Fruit fly (Drosophila melanogaster) whole organism, embryonic: ENCODE results near the gene vkg.
A peak's percentile ranks its signal among the peaks of the same experiment; 100 is the strongest.

Source experiments
- Antp ChIP-seq: fragments of 200-800 bp; sonication (Bioruptor generic); optimal IDR thresholded peaks from 3 replicates; lab custom pipeline; 2016; ENCODE audit warnings: missing biosample characterization, missing genetic modification characterization
- Atf6 ChIP-seq: fragments of 200-800 bp; sonication (Bioruptor generic); IDR thresholded peaks from 2 replicates; pipeline ENCODE4 v1.3.6; 2022; ENCODE audit warnings: missing biosample characterization, missing genetic modification characterization
- CG10366 ChIP-seq: fragments of 200-800 bp; sonication (Bioruptor generic); IDR thresholded peaks from 2 replicates; pipeline ENCODE4 v1.3.6; 2022; ENCODE audit warnings: missing biosample characterization, missing genetic modification characterization
- CG10431 ChIP-seq: fragments of 200-800 bp; sonication (Bioruptor generic); optimal IDR thresholded peaks from 3 replicates; lab custom pipeline; 2018; ENCODE audit warnings: missing biosample characterization, mild to moderate bottlenecking, missing genetic modification characterization
- CG10654 ChIP-seq: fragments of 200-800 bp; sonication (Bioruptor generic); optimal IDR thresholded peaks from 2 replicates; lab custom pipeline; 2016; ENCODE audit warnings: missing biosample characterization, missing genetic modification characterization
- CG11456 ChIP-seq: fragments of 200-800 bp; sonication (Bioruptor generic); IDR thresholded peaks from 3 replicates; pipeline ENCODE4 v1.3.6; 2022; ENCODE audit warnings: missing biosample characterization, missing genetic modification characterization
- CG13775 ChIP-seq: fragments of 200-800 bp; sonication (Bioruptor generic); optimal IDR thresholded peaks from 3 replicates; lab custom pipeline; 2017; ENCODE audit warnings: missing biosample characterization, mild to moderate bottlenecking, missing genetic modification characterization
- CG15073 ChIP-seq: fragments of 200-800 bp; sonication (Bioruptor generic); optimal IDR thresholded peaks from 2 replicates; lab custom pipeline; 2016; ENCODE audit warnings: missing biosample characterization, missing genetic modification characterization
- CG1647 ChIP-seq: fragments of 200-800 bp; sonication (Bioruptor generic); optimal IDR thresholded peaks from 3 replicates; lab custom pipeline; 2016; ENCODE audit warnings: missing biosample characterization, missing genetic modification characterization
- CG16779 ChIP-seq: fragments of 200-800 bp; sonication (Bioruptor generic); IDR thresholded peaks from 2 replicates; pipeline ENCODE4 v1.3.6; 2022; ENCODE audit warnings: missing biosample characterization, missing genetic modification characterization
- CG16813 ChIP-seq: fragments of 200-800 bp; sonication (Bioruptor generic); IDR thresholded peaks from 3 replicates; pipeline ENCODE4 v1.3.6; 2022; ENCODE audit warnings: missing biosample characterization, missing genetic modification characterization; ENCODE audit not compliant: partially characterized antibody
- CG17186 ChIP-seq: fragments of 200-800 bp; sonication (Bioruptor generic); optimal IDR thresholded peaks from 3 replicates; lab custom pipeline; 2017; ENCODE audit warnings: missing biosample characterization, missing genetic modification reagents, missing genetic modification characterization
- CG31365 ChIP-seq: fragments of 200-800 bp; sonication (Bioruptor generic); optimal IDR thresholded peaks from 2 replicates; lab custom pipeline; 2018; ENCODE audit warnings: missing biosample characterization, mild to moderate bottlenecking, missing genetic modification characterization
- CG33557 ChIP-seq: fragments of 200-800 bp; sonication (Bioruptor generic); optimal IDR thresholded peaks from 2 replicates; lab custom pipeline; 2019; ENCODE audit warnings: missing biosample characterization, mild to moderate bottlenecking, missing genetic modification characterization, moderate library complexity
- CG34224 ChIP-seq: fragments of 200-800 bp; sonication (Bioruptor generic); IDR thresholded peaks from 3 replicates; pipeline ENCODE4 v1.3.6; 2022; ENCODE audit warnings: missing biosample characterization, missing genetic modification characterization; ENCODE audit not compliant: partially characterized antibody
- CG7372 ChIP-seq: fragments of 200-800 bp; sonication (Bioruptor generic); IDR thresholded peaks from 2 replicates; pipeline ENCODE4 v1.3.6; 2022; ENCODE audit warnings: missing biosample characterization, missing genetic modification characterization
- CG7987 ChIP-seq: fragments of 200-800 bp; sonication (Bioruptor generic); optimal IDR thresholded peaks from 2 replicates; lab custom pipeline; 2018; ENCODE audit warnings: missing biosample characterization, mild to moderate bottlenecking, missing genetic modification characterization, moderate library complexity
- Dll ChIP-seq: fragments of 200-800 bp; sonication (Bioruptor generic); IDR thresholded peaks from 4 replicates; pipeline ENCODE4 v1.3.6; 2022; ENCODE audit warnings: missing biosample characterization, missing genetic modification characterization; ENCODE audit not compliant: partially characterized antibody
- Dref ChIP-seq: fragments of 200-800 bp; sonication (Bioruptor generic); IDR thresholded peaks from 2 replicates; pipeline ENCODE4 v1.3.6; 2022; ENCODE audit warnings: missing biosample characterization, missing genetic modification characterization
- Fer2 ChIP-seq: fragments of 200-800 bp; sonication (Bioruptor generic); optimal IDR thresholded peaks from 2 replicates; lab custom pipeline; 2018; ENCODE audit warnings: missing biosample characterization, mild to moderate bottlenecking, missing genetic modification characterization, moderate library complexity
- Nf-YC ChIP-seq: fragments of 200-800 bp; optimal IDR thresholded peaks from 3 replicates; lab custom pipeline; 2019; ENCODE audit warnings: missing biosample characterization, mild to moderate bottlenecking, missing genetic modification characterization, moderate library complexity
- Oaz ChIP-seq: fragments of 200-800 bp; sonication (Bioruptor generic); IDR thresholded peaks from 2 replicates; pipeline ENCODE4 v1.3.6; 2022; ENCODE audit warnings: missing biosample characterization, missing genetic modification characterization
- Ravus ChIP-seq: fragments of 200-800 bp; sonication (Bioruptor generic); IDR thresholded peaks from 2 replicates; pipeline ENCODE4 v1.3.6; 2022; ENCODE audit warnings: missing biosample characterization, missing genetic modification characterization
- Xrp1 ChIP-seq: fragments of 200-800 bp; sonication (Bioruptor generic); IDR thresholded peaks from 2 replicates; pipeline ENCODE4 v1.3.6; 2022; ENCODE audit warnings: missing biosample characterization, missing genetic modification characterization
- az2 ChIP-seq: fragments of 200-800 bp; sonication (Bioruptor generic); optimal IDR thresholded peaks from 3 replicates; lab custom pipeline; 2016; ENCODE audit warnings: missing biosample characterization, missing genetic modification characterization
- chn ChIP-seq: fragments of 200-800 bp; sonication (Bioruptor generic); optimal IDR thresholded peaks from 2 replicates; lab custom pipeline; 2016; ENCODE audit warnings: missing biosample characterization, missing genetic modification characterization
- ci ChIP-seq: fragments of 200-800 bp; sonication (Bioruptor generic); IDR thresholded peaks from 3 replicates; pipeline ENCODE4 v1.3.6; 2022; ENCODE audit warnings: missing biosample characterization, missing genetic modification characterization
- crol ChIP-seq: fragments of 200-800 bp; sonication (Bioruptor generic); IDR thresholded peaks from 2 replicates; pipeline ENCODE4 v1.3.6; 2022; ENCODE audit warnings: missing biosample characterization, missing genetic modification characterization
- dm ChIP-seq: fragments of 200-800 bp; sonication (Bioruptor generic); optimal IDR thresholded peaks from 3 replicates; lab custom pipeline; 2016; ENCODE audit warnings: missing biosample characterization, missing genetic modification characterization
- dpn ChIP-seq, 2 experiments: fragments of 200-800 bp; sonication (Bioruptor generic); optimal IDR thresholded peaks; 3 replicates each; lab custom pipeline; 2016; ENCODE audit warnings: missing biosample characterization in 2 of 2, missing genetic modification characterization in 2 of 2
- emc ChIP-seq: fragments of 200-800 bp; sonication (Bioruptor generic); optimal IDR thresholded peaks from 2 replicates; lab custom pipeline; 2016; ENCODE audit warnings: missing biosample characterization, missing genetic modification characterization
- ems ChIP-seq: fragments of 200-800 bp; sonication (Bioruptor generic); optimal IDR thresholded peaks from 3 replicates; lab custom pipeline; 2016; ENCODE audit warnings: missing biosample characterization, missing genetic modification characterization
- esg ChIP-seq: fragments of 200-800 bp; sonication (Bioruptor generic); conservative IDR thresholded peaks from 2 replicates; pipeline ENCODE4 v1.3.6; 2022; ENCODE audit warnings: missing biosample characterization, missing genetic modification characterization
- exex ChIP-seq: fragments of 200-800 bp; sonication (Bioruptor generic); optimal IDR thresholded peaks from 4 replicates; lab custom pipeline; 2018; ENCODE audit warnings: missing biosample characterization, mild to moderate bottlenecking, missing genetic modification characterization, moderate library complexity
- gsb ChIP-seq: fragments of 200-800 bp; sonication (Bioruptor generic); IDR thresholded peaks from 2 replicates; pipeline ENCODE4 v1.3.6; 2022; ENCODE audit warnings: missing biosample characterization, missing genetic modification characterization
- hb ChIP-seq: fragments of 200-800 bp; sonication (Bioruptor generic); IDR thresholded peaks from 3 replicates; pipeline ENCODE4 v1.3.6; 2022; ENCODE audit warnings: missing biosample characterization, missing genetic modification characterization; ENCODE audit not compliant: partially characterized antibody
- hkb ChIP-seq, 2 experiments: fragments of 200-800 bp in 1 of 2; fragments of >200 bp in 1 of 2; sonication (Bioruptor generic) in 1 of 2; IDR thresholded peaks in 1 of 2; optimal IDR thresholded peaks in 1 of 2; 2 replicates each; pipeline versions ENCODE4 v1.3.6 to Lab custom; 2017 to 2022; ENCODE audit warnings: missing biosample characterization in 1 of 2, missing genetic modification characterization in 1 of 2
- kni ChIP-seq: fragments of 200-800 bp; sonication (Bioruptor generic); optimal IDR thresholded peaks from 3 replicates; lab custom pipeline; 2017; ENCODE audit warnings: mild to moderate bottlenecking, missing biosample characterization, missing genetic modification reagents, missing genetic modification characterization
- knrl ChIP-seq: fragments of 200-800 bp; sonication (Bioruptor generic); IDR thresholded peaks from 3 replicates; pipeline ENCODE4 v1.3.6; 2022; ENCODE audit warnings: missing biosample characterization, missing genetic modification characterization; ENCODE audit not compliant: partially characterized antibody
- nerfin-2 ChIP-seq: fragments of 200-800 bp; sonication (Bioruptor generic); IDR thresholded peaks from 2 replicates; pipeline ENCODE4 v1.3.6; 2022; ENCODE audit warnings: missing biosample characterization, missing genetic modification characterization; ENCODE audit not compliant: partially characterized antibody
- odd ChIP-seq: fragments of 200-800 bp; sonication (Bioruptor generic); optimal IDR thresholded peaks from 2 replicates; lab custom pipeline; 2017; ENCODE audit warnings: missing biosample characterization, mild to moderate bottlenecking, missing genetic modification characterization
- sim ChIP-seq: fragments of 200-800 bp; sonication (Bioruptor generic); IDR thresholded peaks from 2 replicates; pipeline ENCODE4 v1.3.6; 2022; ENCODE audit warnings: missing biosample characterization, missing genetic modification characterization
- sima ChIP-seq: fragments of 200-800 bp; sonication (Bioruptor generic); optimal IDR thresholded peaks from 2 replicates; lab custom pipeline; 2016; ENCODE audit warnings: missing biosample characterization, missing genetic modification characterization
- slbo ChIP-seq: fragments of 200-800 bp; sonication (Bioruptor generic); IDR thresholded peaks from 2 replicates; pipeline ENCODE4 v1.3.6; 2022; ENCODE audit warnings: missing biosample characterization, missing genetic modification characterization
- sr ChIP-seq: fragments of 200-800 bp; sonication (Bioruptor generic); IDR thresholded peaks from 3 replicates; pipeline ENCODE4 v1.3.6; 2022; ENCODE audit warnings: missing biosample characterization, missing genetic modification characterization
- ssp ChIP-seq: fragments of 200-800 bp; sonication (Bioruptor generic); IDR thresholded peaks from 2 replicates; pipeline ENCODE4 v1.3.6; 2022; ENCODE audit warnings: missing biosample characterization, missing genetic modification characterization
- sug ChIP-seq: fragments of 200-800 bp; optimal IDR thresholded peaks from 2 replicates; lab custom pipeline; 2019; ENCODE audit warnings: missing biosample characterization, mild to moderate bottlenecking, missing genetic modification characterization, moderate library complexity
- tio ChIP-seq: fragments of 200-800 bp; sonication (Bioruptor generic); optimal IDR thresholded peaks from 2 replicates; lab custom pipeline; 2017; ENCODE audit warnings: missing biosample characterization, missing genetic modification characterization, inconsistent platforms
- wdn ChIP-seq: fragments of 200-800 bp; sonication (Bioruptor generic); IDR thresholded peaks from 2 replicates; pipeline ENCODE4 v1.3.6; 2022; ENCODE audit warnings: missing biosample characterization, missing genetic modification characterization

The vkg gene

dm6 chr2L:5004677-5005463, 23.1 kb downstream of the vkg start (continued):
- TF ChIP-seq dpn (GFP tag; optimal IDR thresholded peaks at IDR 0.05; lab: Kevin White, UChicago) (peak; percentile 95 to 96), ssp (GFP tag; lab: Robert Waterston, UW) (peak; percentile 89), CG16813 (no peak), Atf6 (GFP tag; lab: Robert Waterston, UW) (peak; percentile 96), CG16779 (GFP tag; lab: Robert Waterston, UW) (peak; percentile 93), CG15073 (GFP tag; lab: Kevin White, UChicago) (peak; percentile 74), tio (GFP tag; lab: Kevin White, UChicago) (no peak), ci (GFP tag; lab: Robert Waterston, UW) (peak; percentile 97), nerfin-2 (GFP tag; lab: Robert Waterston, UW) (no peak), ems (peak; percentile 94), slbo (GFP tag; lab: Robert Waterston, UW) (peak; percentile 98), CG10366 (GFP tag; lab: Robert Waterston, UW) (peak; percentile 95), Dll (GFP tag; lab: Robert Waterston, UW) (no peak), CG1647 (peak; percentile 92), CG7987 (GFP tag; lab: Kevin White, UChicago) (peak; percentile 89), sima (GFP tag; lab: Kevin White, UChicago) (peak; percentile 87), dm (peak; percentile 84), crol (GFP tag; lab: Robert Waterston, UW) (peak; percentile 78), esg (peak; percentile 96), CG10654 (GFP tag; lab: Kevin White, UChicago) (peak; percentile 91), sr (GFP tag; lab: Robert Waterston, UW) (peak; percentile 62), hb (no peak), wdn (GFP tag; lab: Robert Waterston, UW) (peak; percentile 95), az2 (peak; percentile 94), gsb (peak; percentile 91), CG7372 (peak; percentile 94), sim (GFP tag; lab: Robert Waterston, UW) (peak; percentile 81), Dref (GFP tag; lab: Robert Waterston, UW) (0 out of 2 replicates have a peak, but pooled peaks have one; percentile 36), exex (tag; lab: Kevin White, UChicago) (peak; percentile 88), odd (GFP tag; lab: Kevin White, UChicago) (peak; percentile 88), sug (tag; lab: Kevin White, UChicago) (peak; percentile 92), chn (peak; percentile 93), knrl (GFP tag; lab: Robert Waterston, UW) (no peak), CG10431 (GFP tag; lab: Kevin White, UChicago) (peak; percentile 65), Xrp1 (GFP tag; lab: Robert Waterston, UW) (peak; percentile 97), CG11456 (GFP tag; lab: Robert Waterston, UW) (peak; percentile 96), Ravus (GFP tag; lab: Robert Waterston, UW) (peak; percentile 90), Antp (GFP tag; lab: Kevin White, UChicago) (peak; percentile 97), Oaz (GFP tag; lab: Robert Waterston, UW) (peak; percentile 90), kni (peak; percentile 47), Fer2 (peak; percentile 93), CG33557 (GFP tag; lab: Kevin White, UChicago) (peak; percentile 67), CG31365 (peak; percentile 81), CG34224 (GFP tag; lab: Robert Waterston, UW) (no peak), emc (GFP tag; lab: Kevin White, UChicago) (peak; percentile 89), Nf-YC (tag; lab: Kevin White, UChicago) (peak; percentile 83), CG17186 (peak; percentile 24), hkb (optimal IDR thresholded peaks at IDR 0.05; lab: Kevin White, UChicago) (no peak), hkb (GFP tag; IDR thresholded peaks at IDR 0.05; lab: Robert Waterston, UW) (peak; percentile 97), CG13775 (peak; percentile 88)
